Fruit fly (Drosophila melanogaster) whole organism: Measurements from ENCODE around the gene CG13003.

Source experiments
- CG8478 ChIP-seq: fragments of >200 bp; optimal IDR thresholded peaks from 2 replicates; lab custom pipeline; 2018; ENCODE audit warnings: inconsistent platforms
- Dll ChIP-seq: fragments of >200 bp; optimal IDR thresholded peaks from 2 replicates; lab custom pipeline; 2017
- EcR ChIP-seq, 2 experiments: fragments of >200 bp; optimal IDR thresholded peaks; 2 replicates each; lab custom pipeline; 2017; ENCODE audit warnings: missing biosample characterization in 2 of 2, missing genetic modification characterization in 2 of 2, missing genetic modification reagents in 2 of 2
- pan ChIP-seq: fragments of >200 bp; optimal IDR thresholded peaks from 2 replicates; lab custom pipeline; 2017

DNA sequence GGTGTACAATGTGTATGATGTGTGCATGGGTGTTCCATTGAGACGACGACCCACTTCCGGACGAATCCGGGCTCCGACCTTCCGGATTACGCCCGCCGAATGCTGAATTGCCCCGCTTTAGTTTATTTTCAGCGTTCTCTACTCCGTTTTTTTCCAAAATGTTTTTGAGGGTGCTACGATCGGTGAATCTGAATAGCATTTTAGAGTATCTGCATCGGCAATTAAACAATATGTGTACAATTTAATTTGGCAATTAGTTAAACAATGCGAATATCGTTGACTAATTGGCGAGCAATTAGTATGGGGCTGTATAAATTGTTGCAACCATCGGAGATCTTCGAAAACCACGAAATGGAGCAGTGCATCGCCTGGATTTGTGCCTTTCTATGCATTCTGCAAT is 13.2 kb upstream of the CG13003 start, which contains the start of gene CG13002:
- no peak for TF ChIP-seq Dll
- TF ChIP-seq CG8478 (lab: Kevin White, UChicago): no peak
- TF ChIP-seq pan (lab: Kevin White, UChicago): no peak
- no peak for TF ChIP-seq EcR (GFP tag; optimal IDR thresholded peaks at IDR 0.05; lab: Kevin White, UChicago)
